Fruit fly (Drosophila melanogaster): Measurements from ENCODE around the gene CG14966.
A peak's percentile ranks its signal among the peaks of the same experiment; 100 is the strongest.

The CG14966 gene

dm6 chr3L:3189647-3190046, 7.8 kb downstream of the CG14966 start, which contains the start of the genes CG42525 and CG14958:
Gene CG42525 (minus strand): TSS chr3L:3189747.
Gene CG14958 (plus strand): TSS chr3L:3189978.
- no peak for TF ChIP-seq noc (tag; optimal IDR thresholded peaks at IDR 0.05)

- TF ChIP-seq noc (tag; optimal IDR thresholded peaks at IDR 0.05) = peak; percentile 39
Measured at dm6 chr3L:3187263-3187662, 10.2 kb downstream of the CG14966 start, which contains the start of gene CG14957. Gene CG14957 (plus strand): TSS chr3L:3187563.

- no peak for TF ChIP-seq noc (tag; optimal IDR thresholded peaks at IDR 0.05)
Measured at dm6 chr3L:3186364-3186763, 11.1 kb downstream of the CG14966 start, which contains the start of gene CG32284. Gene CG32284 (plus strand): TSS chr3L:3186664.

- no peak for TF ChIP-seq noc (tag; optimal IDR thresholded peaks at IDR 0.05)
Measured at dm6 chr3L:3184104-3184503, 13.3 kb downstream of the CG14966 start, which contains the start of gene CG42494. Gene CG42494 (plus strand): TSS chr3L:3184404.

dm6 chr3L:3179474-3179873, 18.0 kb downstream of the CG14966 start:
- peak; percentile 84 for TF ChIP-seq noc (tag; optimal IDR thresholded peaks at IDR 0.05)

- TF ChIP-seq noc (tag; optimal IDR thresholded peaks at IDR 0.05) = no peak
Measured at dm6 chr3L:3178530-3179096, 18.8 kb downstream of the CG14966 start, which contains the start of the genes MnM and Girdin. Gene MnM (minus strand): TSS chr3L:3178580. Gene Girdin (plus strand): TSS chr3L:3178930.

- no peak for TF ChIP-seq noc (tag; optimal IDR thresholded peaks at IDR 0.05)
Measured at dm6 chr3L:3177872-3178271, 19.6 kb downstream of the CG14966 start.

dm6 chr3L:3172445-3172844, 25.0 kb downstream of the CG14966 start, which contains the start of gene CG14963:
Gene CG14963 (minus strand): TSS chr3L:3172545.
- no peak for TF ChIP-seq noc (tag; optimal IDR thresholded peaks at IDR 0.05)

- no peak for TF ChIP-seq noc (tag; optimal IDR thresholded peaks at IDR 0.05)
Measured at dm6 chr3L:3169107-3169506, 28.3 kb downstream of the CG14966 start, which contains the start of the genes CG32278 and CG32281. Gene CG32278 (plus strand): TSS chr3L:3169286. Gene CG32281 (plus strand): TSS chr3L:3169375.

- no peak for TF ChIP-seq noc (tag; optimal IDR thresholded peaks at IDR 0.05)
Measured at dm6 chr3L:3166200-3166695, 31.2 kb downstream of the CG14966 start, which contains the start of gene Asciz. Gene Asciz (minus strand): TSS chr3L:3166250.

- TF ChIP-seq noc (tag; optimal IDR thresholded peaks at IDR 0.05) = no peak
Measured at dm6 chr3L:3165399-3165798, 32.0 kb downstream of the CG14966 start.

dm6 chr3L:3164951-3165350, 32.5 kb downstream of the CG14966 start, which contains the start of gene CG32280:
Gene CG32280 (plus strand): TSS chr3L:3165181.
- peak; percentile 36 for TF ChIP-seq noc (tag; optimal IDR thresholded peaks at IDR 0.05)

dm6 chr3L:3162584-3162983, 34.8 kb downstream of the CG14966 start:
- no peak for TF ChIP-seq noc (tag; optimal IDR thresholded peaks at IDR 0.05)

dm6 chr3L:3161968-3162367, 35.5 kb downstream of the CG14966 start, which contains the start of gene rasp:
Gene rasp (plus strand): TSS chr3L:3162180.
- no peak for TF ChIP-seq noc (tag; optimal IDR thresholded peaks at IDR 0.05)

- TF ChIP-seq noc (tag; optimal IDR thresholded peaks at IDR 0.05) = no peak
Measured at dm6 chr3L:3159309-3160194, 37.9 kb downstream of the CG14966 start, which contains the start of the genes ND-30 and CG15812. Gene ND-30 (minus strand): TSS chr3L:3159578. Gene CG15812 (plus strand): TSS chr3L:3159991.

dm6 chr3L:3157651-3158050, 39.8 kb downstream of the CG14966 start:
- TF ChIP-seq noc (tag; optimal IDR thresholded peaks at IDR 0.05) = no peak
